Worm (Caenorhabditis elegans) whole organism, L4 larva: Measurements from ENCODE around the gene C08F11.17.

Experiments
- T20F7.1 ChIP-seq: fragments of 200-800 bp; sonication (Bioruptor generic); optimal IDR thresholded peaks from 2 replicates; lab custom pipeline; 2018; ENCODE audit warnings: mild to moderate bottlenecking, missing genetic modification characterization, missing compliant biosample characterization
- Y75B8A.6 ChIP-seq: fragments of 200-800 bp; sonication (Bioruptor generic); IDR thresholded peaks from 2 replicates; pipeline ENCODE4 v1.3.6; 2022; ENCODE audit warnings: missing genetic modification reagents, missing genetic modification characterization, missing compliant biosample characterization
- aha-1 ChIP-seq: fragments of 150-350 bp; peaks from one replicate; lab custom pipeline; 2014; ENCODE audit warnings: missing biosample characterization, missing genetic modification characterization
- dmd-6 ChIP-seq: fragments of 200-800 bp; sonication (Bioruptor generic); IDR thresholded peaks from 2 replicates; pipeline ENCODE4 v1.3.6; 2022; ENCODE audit warnings: missing genetic modification reagents, missing genetic modification characterization, missing compliant biosample characterization
- lin-13 ChIP-seq: fragments of 150-350 bp; optimal IDR thresholded peaks from 2 replicates; lab custom pipeline; 2014; ENCODE audit warnings: missing biosample characterization, missing genetic modification reagents, missing genetic modification characterization
- lin-15B ChIP-seq: fragments of 150-350 bp; sonication (generic microtip); optimal IDR thresholded peaks from 3 replicates; lab custom pipeline; 2014; ENCODE audit warnings: missing biosample characterization, missing genetic modification characterization
- mxl-2 ChIP-seq: fragments of 200-800 bp; sonication (Bioruptor generic); conservative IDR thresholded peaks from 2 replicates; pipeline ENCODE4 v1.3.6; 2022; ENCODE audit warnings: missing genetic modification reagents, missing genetic modification characterization, missing compliant biosample characterization
- saeg-2 ChIP-seq: fragments of 200-800 bp; sonication (Bioruptor generic); IDR thresholded peaks from 2 replicates; pipeline ENCODE4 v1.3.6; 2022; ENCODE audit warnings: missing genetic modification reagents, missing genetic modification characterization, missing compliant biosample characterization
- skn-1 ChIP-seq: fragments of 150-350 bp; optimal IDR thresholded peaks from 2 replicates; lab custom pipeline; 2014; ENCODE audit warnings: missing biosample characterization, missing genetic modification characterization
- snpc-4 ChIP-seq: fragments of 150-350 bp; optimal IDR thresholded peaks from 2 replicates; lab custom pipeline; 2014; ENCODE audit warnings: missing biosample characterization, missing genetic modification characterization
- tag-97 ChIP-seq: fragments of 200-800 bp; sonication (Bioruptor generic); IDR thresholded peaks from 2 replicates; pipeline ENCODE4 v1.3.6; 2022; ENCODE audit warnings: missing genetic modification characterization, missing compliant biosample characterization
- unc-62 ChIP-seq, 3 experiments: fragments of 150-350 bp in 1 of 3; sonication (generic microtip); optimal IDR thresholded peaks in 2 of 3; peaks in 1 of 3; 1 replicate in 1 of 3; 2 replicates in 2 of 3; lab custom pipeline; 2014 to 2017; ENCODE audit warnings: missing biosample characterization in 3 of 3, missing genetic modification characterization in 3 of 3, missing genetic modification reagents in 3 of 3, missing genotype in 1 of 3
- zag-1 ChIP-seq: fragments of 150-350 bp; optimal IDR thresholded peaks from 2 replicates; lab custom pipeline; 2014; ENCODE audit warnings: missing biosample characterization, missing genetic modification characterization
- zip-2 ChIP-seq: fragments of 150-350 bp; optimal IDR thresholded peaks from 2 replicates; lab custom pipeline; 2014; ENCODE audit warnings: missing biosample characterization, missing genetic modification characterization

DNA sequence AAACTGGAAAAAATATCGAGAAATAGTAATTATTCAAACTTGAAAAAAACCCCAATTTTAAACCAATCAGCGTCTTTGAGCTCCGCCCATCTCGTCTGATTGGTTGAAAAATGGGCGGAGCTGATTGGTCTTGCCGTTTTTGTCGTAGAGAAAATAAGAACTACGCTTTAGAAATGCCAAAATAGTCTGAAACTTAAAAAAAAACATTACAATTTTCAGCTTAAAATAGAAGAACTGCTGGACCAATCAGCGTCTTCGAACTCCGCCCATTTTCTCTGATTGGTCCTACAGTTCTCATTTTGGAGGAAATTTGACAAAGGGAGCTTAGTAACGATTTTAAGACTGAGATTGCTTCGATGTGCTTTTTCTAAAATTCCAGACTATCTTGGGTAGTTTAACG, 29.4 kb upstream of the C08F11.17 start:
- TF ChIP-seq saeg-2: no peak
- no peak for TF ChIP-seq lin-13 (GFP tag; lab: Kevin White, UChicago)
- TF ChIP-seq tag-97 (GFP tag; lab: Robert Waterston, UW): no peak
- no peak for TF ChIP-seq Y75B8A.6
- TF ChIP-seq unc-62 (GFP tag; optimal IDR thresholded peaks at IDR 0.05 in 1 of 2; lab: Kevin White, UChicago): no peak
- no peak for TF ChIP-seq unc-62 (tag; optimal IDR thresholded peaks at IDR 0.05; lab: Kevin White, UChicago)
- no peak for TF ChIP-seq lin-15B (tag; lab: Kevin White, UChicago)
- no peak for TF ChIP-seq zag-1 (tag; lab: Kevin White, UChicago)
- TF ChIP-seq T20F7.1 (GFP tag; lab: Kevin White, UChicago): no peak
- TF ChIP-seq dmd-6 (GFP tag; lab: Robert Waterston, UW): no peak
- TF ChIP-seq snpc-4 (tag; lab: Kevin White, UChicago): no peak
- no peak for TF ChIP-seq aha-1 (tag; lab: Kevin White, UChicago)
- no peak for TF ChIP-seq zip-2 (tag; lab: Kevin White, UChicago)
- no peak for TF ChIP-seq mxl-2 (GFP tag; lab: Robert Waterston, UW)
- TF ChIP-seq skn-1: no peak
